Worm (Caenorhabditis elegans) whole organism, early embryonic: ENCODE measurements around the gene W04B5.3.
"Not testable (repeated sequence)": the region's sequence is repeated elsewhere in the genome, so short reads cannot be mapped to it uniquely, and the experiment has no call there.

Source experiments
- aly-1 ChIP-seq: sonication (generic microtip); optimal IDR thresholded peaks from 2 replicates; lab custom pipeline; 2016; ENCODE audit warnings: missing genetic modification characterization, missing compliant biosample characterization
- ama-1 ChIP-seq: fragments of 150-350 bp; optimal IDR thresholded peaks from 2 replicates; lab custom pipeline; 2014
- ceh-13 ChIP-seq: fragments of 200-800 bp; sonication (Bioruptor generic); optimal IDR thresholded peaks from 2 replicates; lab custom pipeline; 2018; ENCODE audit warnings: mild to moderate bottlenecking, missing genetic modification characterization, missing compliant biosample characterization
- ceh-36 ChIP-seq: sonication (generic microtip); optimal IDR thresholded peaks from 2 replicates; lab custom pipeline; 2016; ENCODE audit warnings: missing genetic modification characterization, inconsistent platforms, missing compliant biosample characterization
- ets-7 ChIP-seq: sonication (generic microtip); optimal IDR thresholded peaks from 2 replicates; lab custom pipeline; 2016; ENCODE audit warnings: missing genotype, missing genetic modification characterization, missing compliant biosample characterization
- flt-1 ChIP-seq: fragments of 200-800 bp; sonication (Bioruptor generic); IDR thresholded peaks from 2 replicates; pipeline ENCODE4 v1.3.6; 2022; ENCODE audit warnings: missing genetic modification characterization, missing compliant biosample characterization
- hmg-4 ChIP-seq: fragments of 200-800 bp; sonication (Bioruptor generic); optimal IDR thresholded peaks from 2 replicates; lab custom pipeline; 2018; ENCODE audit warnings: mild to moderate bottlenecking, missing genetic modification characterization, missing compliant biosample characterization
- hnd-1 ChIP-seq: sonication (generic microtip); optimal IDR thresholded peaks from 2 replicates; lab custom pipeline; 2016; ENCODE audit warnings: missing genetic modification characterization, missing compliant biosample characterization
- pes-1 ChIP-seq: fragments of 200-800 bp; sonication (Bioruptor generic); IDR thresholded peaks from 2 replicates; pipeline ENCODE4 v1.3.6; 2022; ENCODE audit warnings: missing genetic modification reagents, missing genetic modification characterization, missing compliant biosample characterization
- scrt-1 ChIP-seq: fragments of 200-800 bp; sonication (Bioruptor generic); IDR thresholded peaks from 2 replicates; pipeline ENCODE4 v1.3.6; 2022; ENCODE audit warnings: missing genetic modification characterization, missing compliant biosample characterization
- sea-1 ChIP-seq: fragments of 200-800 bp; sonication (Bioruptor generic); conservative IDR thresholded peaks from 2 replicates; pipeline ENCODE4 v1.3.6; 2022; ENCODE audit warnings: missing genetic modification characterization, missing compliant biosample characterization
- tbx-11 ChIP-seq: fragments of 200-800 bp; sonication (Bioruptor generic); IDR thresholded peaks from 2 replicates; pipeline ENCODE4 v1.3.6; 2022; ENCODE audit warnings: missing genetic modification characterization, missing compliant biosample characterization
- tbx-37 ChIP-seq: fragments of 200-800 bp; sonication (Bioruptor generic); conservative IDR thresholded peaks from 2 replicates; pipeline ENCODE4 v1.3.6; 2022; ENCODE audit warnings: missing genetic modification reagents, missing genetic modification characterization, missing compliant biosample characterization
- tra-4 ChIP-seq: sonication (generic microtip); optimal IDR thresholded peaks from 2 replicates; lab custom pipeline; 2017; ENCODE audit warnings: missing genetic modification characterization, missing compliant biosample characterization

- not testable (repeated sequence) for TF ChIP-seq ama-1 (lab: Kevin White, UChicago); aly-1 (tag; lab: Kevin White, UChicago); ceh-36 (tag; lab: Kevin White, UChicago); pes-1; tbx-37 (GFP tag; lab: Robert Waterston, UW); tra-4; ets-7 (tag; lab: Kevin White, UChicago); hmg-4; scrt-1; tbx-11; ceh-13 (GFP tag; lab: Kevin White, UChicago); hnd-1 (tag; lab: Kevin White, UChicago); sea-1 (GFP tag; lab: Robert Waterston, UW); flt-1 (GFP tag; lab: Robert Waterston, UW)
Measured at ce11 chrIII:2435805-2436204, 17.5 kb downstream of the W04B5.3 start, which contains the start of gene E02H9.6.
